Fruit fly (Drosophila melanogaster) whole organism, embryonic: ENCODE measurements around the gene CG17028.

Experiments used
- Antp ChIP-seq: fragments of 200-800 bp; sonication (Bioruptor generic); optimal IDR thresholded peaks from 3 replicates; lab custom pipeline; 2016; ENCODE audit warnings: missing biosample characterization, missing genetic modification characterization
- Asciz ChIP-seq: fragments of 200-800 bp; sonication (Bioruptor generic); optimal IDR thresholded peaks from 2 replicates; lab custom pipeline; 2017; ENCODE audit warnings: missing biosample characterization, mild to moderate bottlenecking, missing genetic modification characterization, missing genetic modification reagents
- Atf-2 ChIP-seq: fragments of 200-800 bp; sonication (Bioruptor generic); optimal IDR thresholded peaks from 2 replicates; lab custom pipeline; 2016; ENCODE audit warnings: missing biosample characterization, missing genetic modification characterization
- CG10462 ChIP-seq: fragments of 200-800 bp; sonication (Bioruptor generic); optimal IDR thresholded peaks from 2 replicates; lab custom pipeline; 2016; ENCODE audit warnings: missing biosample characterization, missing genetic modification characterization
- CG12299 ChIP-seq: fragments of 200-800 bp; sonication (Bioruptor generic); optimal IDR thresholded peaks from 2 replicates; lab custom pipeline; 2018; ENCODE audit warnings: missing biosample characterization, mild to moderate bottlenecking, missing genetic modification characterization
- CG12744 ChIP-seq: fragments of 200-800 bp; sonication (Bioruptor generic); optimal IDR thresholded peaks from 2 replicates; lab custom pipeline; 2016; ENCODE audit warnings: missing biosample characterization, missing genetic modification characterization
- CG12942 ChIP-seq: fragments of 200-800 bp; sonication (Bioruptor generic); optimal IDR thresholded peaks from 3 replicates; lab custom pipeline; 2016; ENCODE audit warnings: missing biosample characterization, missing genetic modification characterization
- CG13123 ChIP-seq: fragments of 200-800 bp; sonication (Bioruptor generic); optimal IDR thresholded peaks from 2 replicates; lab custom pipeline; 2016; ENCODE audit warnings: missing biosample characterization, missing genetic modification characterization
- CG14860 ChIP-seq: fragments of 200-800 bp; sonication (Bioruptor generic); IDR thresholded peaks from 3 replicates; pipeline ENCODE4 v1.3.6; 2022; ENCODE audit warnings: missing biosample characterization, missing genetic modification characterization; ENCODE audit not compliant: partially characterized antibody
- CG16813 ChIP-seq: fragments of 200-800 bp; sonication (Bioruptor generic); IDR thresholded peaks from 3 replicates; pipeline ENCODE4 v1.3.6; 2022; ENCODE audit warnings: missing biosample characterization, missing genetic modification characterization; ENCODE audit not compliant: partially characterized antibody
- CG2889 ChIP-seq: fragments of 200-800 bp; sonication (Bioruptor generic); IDR thresholded peaks from 3 replicates; pipeline ENCODE4 v1.3.6; 2022; ENCODE audit warnings: missing biosample characterization, missing genetic modification characterization
- CG31224 ChIP-seq: fragments of 200-800 bp; sonication (Bioruptor generic); IDR thresholded peaks from 2 replicates; pipeline ENCODE4 v1.3.6; 2022; ENCODE audit warnings: missing biosample characterization, missing genetic modification characterization
- CG31365 ChIP-seq: fragments of 200-800 bp; sonication (Bioruptor generic); optimal IDR thresholded peaks from 2 replicates; lab custom pipeline; 2018; ENCODE audit warnings: missing biosample characterization, mild to moderate bottlenecking, missing genetic modification characterization
- CG3407 ChIP-seq: fragments of 200-800 bp; sonication (Bioruptor generic); optimal IDR thresholded peaks from 2 replicates; lab custom pipeline; 2018; ENCODE audit warnings: missing biosample characterization, mild to moderate bottlenecking, missing genetic modification characterization
- CG4854 ChIP-seq: fragments of 200-800 bp; sonication (Bioruptor generic); optimal IDR thresholded peaks from 2 replicates; lab custom pipeline; 2016; ENCODE audit warnings: missing biosample characterization, missing genetic modification characterization, inconsistent platforms
- CG6654 ChIP-seq: fragments of 200-800 bp; sonication (Bioruptor generic); optimal IDR thresholded peaks from 2 replicates; lab custom pipeline; 2017; ENCODE audit warnings: missing biosample characterization, mild to moderate bottlenecking, missing genetic modification characterization
- CG7786 ChIP-seq: fragments of 200-800 bp; sonication (Bioruptor generic); optimal IDR thresholded peaks from 2 replicates; lab custom pipeline; 2016; ENCODE audit warnings: missing biosample characterization, missing genetic modification characterization
- CG8281 ChIP-seq: fragments of 200-800 bp; sonication (Bioruptor generic); optimal IDR thresholded peaks from 2 replicates; lab custom pipeline; 2018; ENCODE audit warnings: missing biosample characterization, mild to moderate bottlenecking, missing genetic modification characterization, moderate library complexity
- CG9609 ChIP-seq: fragments of 200-800 bp; sonication (Bioruptor generic); optimal IDR thresholded peaks from 3 replicates; lab custom pipeline; 2016; ENCODE audit warnings: missing biosample characterization, missing genetic modification characterization
- CTCF ChIP-seq: fragments of 200-800 bp; sonication (Bioruptor generic); optimal IDR thresholded peaks from 2 replicates; lab custom pipeline; 2017; ENCODE audit warnings: missing biosample characterization, mild to moderate bottlenecking, missing genetic modification characterization, moderate library complexity
- CkIIα-i1 ChIP-seq: fragments of 200-800 bp; sonication (Bioruptor generic); IDR thresholded peaks from 2 replicates; pipeline ENCODE4 v1.3.6; 2022; ENCODE audit warnings: missing biosample characterization, missing genetic modification characterization
- Dip3 ChIP-seq: fragments of 200-800 bp; sonication (Bioruptor generic); optimal IDR thresholded peaks from 3 replicates; lab custom pipeline; 2016; ENCODE audit warnings: missing biosample characterization, missing genetic modification characterization
- Doc2 ChIP-seq: fragments of 200-800 bp; sonication (Bioruptor generic); IDR thresholded peaks from 2 replicates; pipeline ENCODE4 v1.3.6; 2022; ENCODE audit warnings: missing biosample characterization, missing genetic modification characterization
- Dref ChIP-seq: fragments of 200-800 bp; sonication (Bioruptor generic); IDR thresholded peaks from 2 replicates; pipeline ENCODE4 v1.3.6; 2022; ENCODE audit warnings: missing biosample characterization, missing genetic modification characterization
- Hand ChIP-seq: fragments of 200-800 bp; sonication (Bioruptor generic); optimal IDR thresholded peaks from 2 replicates; lab custom pipeline; 2017; ENCODE audit warnings: mild to moderate bottlenecking, missing biosample characterization, missing genetic modification reagents, missing genetic modification characterization
- Mad ChIP-seq: fragments of 200-800 bp; sonication (Bioruptor generic); optimal IDR thresholded peaks from 2 replicates; lab custom pipeline; 2016; ENCODE audit warnings: missing biosample characterization, missing genetic modification characterization
- Mrtf ChIP-seq: fragments of 200-800 bp; sonication (Bioruptor generic); IDR thresholded peaks from 3 replicates; pipeline ENCODE4 v1.3.6; 2022; ENCODE audit warnings: missing biosample characterization, missing genetic modification characterization
- Optix ChIP-seq: fragments of 200-800 bp; sonication (Bioruptor generic); IDR thresholded peaks from 3 replicates; pipeline ENCODE4 v1.3.6; 2022; ENCODE audit warnings: missing biosample characterization, missing genetic modification characterization
- Sry-β ChIP-seq: fragments of 200-800 bp; sonication (Bioruptor generic); optimal IDR thresholded peaks from 2 replicates; lab custom pipeline; 2018; ENCODE audit warnings: missing biosample characterization, mild to moderate bottlenecking, missing genetic modification characterization, moderate library complexity
- Taf1 ChIP-seq: fragments of 200-800 bp; sonication (Bioruptor generic); IDR thresholded peaks from 2 replicates; pipeline ENCODE4 v1.3.6; 2022; ENCODE audit warnings: missing biosample characterization, missing genetic modification characterization
- Tbp ChIP-seq: fragments of >200 bp; optimal IDR thresholded peaks from 2 replicates; lab custom pipeline; 2018; ENCODE audit warnings: missing biosample characterization, missing genetic modification characterization
- Trl ChIP-seq, 3 experiments: fragments of >200 bp in 2 of 3; fragments of 200-800 bp in 1 of 3; sonication (Bioruptor generic) in 1 of 3; optimal IDR thresholded peaks; 2 replicates in 1 of 3; 3 replicates in 2 of 3; lab custom pipeline; 2016 to 2017; ENCODE audit warnings: missing biosample characterization in 1 of 3, missing genetic modification characterization in 1 of 3
- Xrp1 ChIP-seq: fragments of 200-800 bp; sonication (Bioruptor generic); IDR thresholded peaks from 2 replicates; pipeline ENCODE4 v1.3.6; 2022; ENCODE audit warnings: missing biosample characterization, missing genetic modification characterization
- ase ChIP-seq: fragments of 200-800 bp; sonication (Bioruptor generic); IDR thresholded peaks from 3 replicates; pipeline ENCODE4 v1.3.6; 2022; ENCODE audit warnings: missing biosample characterization, missing genetic modification characterization
- ash1 ChIP-seq: fragments of 200-800 bp; sonication (Bioruptor generic); optimal IDR thresholded peaks from 2 replicates; lab custom pipeline; 2018; ENCODE audit warnings: missing biosample characterization, mild to moderate bottlenecking, missing genetic modification characterization
- cas ChIP-seq: fragments of 200-800 bp; sonication (Bioruptor generic); IDR thresholded peaks from 2 replicates; pipeline ENCODE4 v1.3.6; 2022; ENCODE audit warnings: missing biosample characterization, missing genetic modification characterization
- cato ChIP-seq: fragments of 200-800 bp; sonication (Bioruptor generic); optimal IDR thresholded peaks from 2 replicates; lab custom pipeline; 2016; ENCODE audit warnings: missing biosample characterization, missing genetic modification characterization, borderline replicate concordance
- crc ChIP-seq: fragments of 200-800 bp; sonication (Bioruptor generic); optimal IDR thresholded peaks from 2 replicates; lab custom pipeline; 2016; ENCODE audit warnings: missing biosample characterization, missing genetic modification characterization
- crp ChIP-seq, 2 experiments: fragments of 200-800 bp; sonication (Bioruptor generic); optimal IDR thresholded peaks; 2 replicates in 1 of 2; 3 replicates in 1 of 2; lab custom pipeline; 2017; ENCODE audit warnings: missing biosample characterization in 2 of 2, missing genetic modification characterization in 2 of 2, mild to moderate bottlenecking in 1 of 2, moderate library complexity in 1 of 2
- dmrt99B ChIP-seq: fragments of 200-800 bp; sonication (Bioruptor generic); optimal IDR thresholded peaks from 2 replicates; lab custom pipeline; 2018; ENCODE audit warnings: missing biosample characterization, mild to moderate bottlenecking, missing genetic modification characterization, moderate library complexity
- gcm2 ChIP-seq: fragments of 200-800 bp; sonication (Bioruptor generic); optimal IDR thresholded peaks from 2 replicates; lab custom pipeline; 2016; ENCODE audit warnings: missing biosample characterization, missing genetic modification characterization
- kah ChIP-seq: fragments of 200-800 bp; sonication (Bioruptor generic); optimal IDR thresholded peaks from 2 replicates; lab custom pipeline; 2018; ENCODE audit warnings: missing biosample characterization, mild to moderate bottlenecking, missing genetic modification characterization
- pfk ChIP-seq: fragments of 200-800 bp; sonication (Bioruptor generic); optimal IDR thresholded peaks from 2 replicates; lab custom pipeline; 2018; ENCODE audit warnings: missing biosample characterization, mild to moderate bottlenecking, missing genetic modification characterization, moderate library complexity
- pum ChIP-seq: fragments of 200-800 bp; sonication (Bioruptor generic); optimal IDR thresholded peaks from 2 replicates; lab custom pipeline; 2016; ENCODE audit warnings: missing biosample characterization, missing genetic modification characterization
- pzg ChIP-seq: fragments of 200-800 bp; sonication (Bioruptor generic); optimal IDR thresholded peaks from 3 replicates; lab custom pipeline; 2018; ENCODE audit warnings: missing biosample characterization, mild to moderate bottlenecking, missing genetic modification characterization, moderate library complexity
- sens-2 ChIP-seq: fragments of 200-800 bp; sonication (Bioruptor generic); IDR thresholded peaks from 2 replicates; pipeline ENCODE4 v1.3.6; 2022; ENCODE audit warnings: missing biosample characterization, missing genetic modification characterization
- seq ChIP-seq: fragments of 200-800 bp; sonication (Bioruptor generic); IDR thresholded peaks from 2 replicates; pipeline ENCODE4 v1.3.6; 2022; ENCODE audit warnings: missing biosample characterization, missing genetic modification characterization
- ssp ChIP-seq: fragments of 200-800 bp; sonication (Bioruptor generic); IDR thresholded peaks from 2 replicates; pipeline ENCODE4 v1.3.6; 2022; ENCODE audit warnings: missing biosample characterization, missing genetic modification characterization
- tna ChIP-seq: fragments of 200-800 bp; sonication (Bioruptor generic); IDR thresholded peaks from 2 replicates; pipeline ENCODE4 v1.3.6; 2022; ENCODE audit warnings: missing biosample characterization, missing genetic modification characterization; ENCODE audit not compliant: partially characterized antibody
- usp ChIP-seq: fragments of >200 bp; optimal IDR thresholded peaks from 2 replicates; lab custom pipeline; 2017; ENCODE audit warnings: missing biosample characterization, missing genetic modification characterization
- z ChIP-seq: fragments of 200-800 bp; sonication (Bioruptor generic); IDR thresholded peaks from 3 replicates; pipeline ENCODE4 v1.3.6; 2022; ENCODE audit warnings: missing biosample characterization, missing genetic modification characterization
- zen ChIP-seq: fragments of 200-800 bp; sonication (Bioruptor generic); optimal IDR thresholded peaks from 3 replicates; lab custom pipeline; 2018; ENCODE audit warnings: missing biosample characterization, mild to moderate bottlenecking, missing genetic modification characterization, moderate library complexity

The CG17028 gene

dm6 chr3L:15954784-15955427, 23.4 kb upstream of the CG17028 start, which contains the start of the genes Pka-C3 and GXIVsPLA2 (continued):
- TF ChIP-seq CG2889 (GFP tag; lab: Robert Waterston, UW) (no peak), Optix (no peak), CTCF (GFP tag; lab: Kevin White, UChicago) (peak; percentile 95), Hand (GFP tag; lab: Kevin White, UChicago) (no peak), ssp (GFP tag; lab: Robert Waterston, UW) (no peak), crc (GFP tag; lab: Kevin White, UChicago) (no peak), Atf-2 (GFP tag; lab: Kevin White, UChicago) (no peak), usp (GFP tag; lab: Kevin White, UChicago) (no peak), Doc2 (no peak), pum (GFP tag; lab: Kevin White, UChicago) (no peak), seq (GFP tag; lab: Robert Waterston, UW) (no peak), z (no peak), CG6654 (GFP tag; lab: Kevin White, UChicago) (no peak), CG12744 (no peak), zen (no peak), CG9609 (GFP tag; lab: Kevin White, UChicago) (no peak), Antp (GFP tag; lab: Kevin White, UChicago) (no peak), CG8281 (tag; lab: Kevin White, UChicago) (no peak), cato (GFP tag; lab: Kevin White, UChicago) (no peak), gcm2 (no peak), Asciz (no peak), crp (GFP tag; optimal IDR thresholded peaks at IDR 0.05; lab: Kevin White, UChicago) (no peak), dmrt99B (tag; lab: Kevin White, UChicago) (no peak), Dip3 (GFP tag; lab: Kevin White, UChicago) (no peak), CG3407 (GFP tag; lab: Kevin White, UChicago) (no peak), CG7786 (no peak), CG12299 (tag; lab: Kevin White, UChicago) (peak; percentile 26), Mrtf (no peak), Taf1 (GFP tag; lab: Robert Waterston, UW) (no peak), CG14860 (no peak), CG31224 (GFP tag; lab: Robert Waterston, UW) (no peak), Dref (GFP tag; lab: Robert Waterston, UW) (peak; percentile 47), CG12942 (GFP tag; lab: Kevin White, UChicago) (no peak), Tbp (GFP tag; lab: Kevin White, UChicago) (no peak), Mad (GFP tag; lab: Kevin White, UChicago) (no peak), CG16813 (no peak), Trl (optimal IDR thresholded peaks at IDR 0.05; lab: Kevin White, UChicago) (no peak), Trl (GFP tag; optimal IDR thresholded peaks at IDR 0.05; lab: Kevin White, UChicago) (no peak), kah (GFP tag; lab: Kevin White, UChicago) (no peak), tna (GFP tag; lab: Robert Waterston, UW) (no peak), CG10462 (GFP tag; lab: Kevin White, UChicago) (no peak), ash1 (no peak), CG31365 (tag; lab: Kevin White, UChicago) (no peak), CkIIα-i1 (GFP tag; lab: Robert Waterston, UW) (no peak), cas (GFP tag; lab: Robert Waterston, UW) (no peak), ase (GFP tag; lab: Robert Waterston, UW) (no peak), pzg (GFP tag; lab: Kevin White, UChicago) (peak; percentile 57), Sry-β (GFP tag; lab: Kevin White, UChicago) (no peak), pfk (GFP tag; lab: Kevin White, UChicago) (no peak), sens-2 (GFP tag; lab: Robert Waterston, UW) (no peak), CG13123 (GFP tag; lab: Kevin White, UChicago) (no peak), CG4854 (GFP tag; lab: Kevin White, UChicago) (no peak), Xrp1 (GFP tag; lab: Robert Waterston, UW) (no peak)
